Worm (Caenorhabditis elegans): ENCODE results near the gene rnp-1.
A peak's percentile ranks its signal among the peaks of the same experiment; 100 is the strongest.

Gene rnp-1

ce11 chrV:12208678-12209077 is 16.6 kb downstream of the rnp-1 start:
- peak; percentile 15 for TF ChIP-seq dve-1 (tag; optimal IDR thresholded peaks at IDR 0.05; ENCODE audit: insufficient read depth)
- no peak for TF ChIP-seq nhr-77 (tag; optimal IDR thresholded peaks at IDR 0.05)
- no peak for TF ChIP-seq set-16 (GFP tag; IDR thresholded peaks at IDR 0.05)
- TF ChIP-seq Y48G9A.11 (GFP tag; IDR thresholded peaks at IDR 0.05), result no peak
- TF ChIP-seq skn-1 (tag; optimal IDR thresholded peaks at IDR 0.05), result no peak
- TF ChIP-seq D1046.2 (GFP tag; IDR thresholded peaks at IDR 0.05), result no peak
- peak in 1 of 2 experiments; percentile 65 for TF ChIP-seq daf-16 (GFP tag; optimal IDR thresholded peaks at IDR 0.05)
- no peak for TF ChIP-seq daf-16 (tag; optimal IDR thresholded peaks at IDR 0.05)
- no peak for TF ChIP-seq lin-38 (GFP tag; IDR thresholded peaks at IDR 0.05)
- no peak for TF ChIP-seq dpl-1 (GFP tag; optimal IDR thresholded peaks at IDR 0.05)
- TF ChIP-seq unc-62 (GFP tag; optimal IDR thresholded peaks at IDR 0.05 in 1 of 2), result peak in 1 of 2 experiments; percentile 58
- TF ChIP-seq unc-62 (tag; optimal IDR thresholded peaks at IDR 0.05), result no peak
- TF ChIP-seq fkh-10 (GFP tag; optimal IDR thresholded peaks at IDR 0.05), result no peak
- TF ChIP-seq mxl-2 (GFP tag; conservative IDR thresholded peaks at IDR 0.05), result no peak
- TF ChIP-seq lin-1 (GFP tag; IDR thresholded peaks at IDR 0.05), result no peak
- TF ChIP-seq pqm-1 (tag; optimal IDR thresholded peaks at IDR 0.05), result peak; percentile 3
- TF ChIP-seq lin-29 (GFP tag; IDR thresholded peaks at IDR 0.05), result no peak
- TF ChIP-seq ztf-11 (tag; optimal IDR thresholded peaks at IDR 0.05), result no peak
- peak; percentile 87 for TF ChIP-seq dmd-6 (GFP tag; IDR thresholded peaks at IDR 0.05)
- no peak for TF ChIP-seq duxl-1 (tag; optimal IDR thresholded peaks at IDR 0.05; ENCODE audit: poor library complexity)
- no peak for TF ChIP-seq arid-1 (GFP tag; conservative IDR thresholded peaks at IDR 0.05)
- no peak for TF ChIP-seq daf-19 (GFP tag; conservative IDR thresholded peaks at IDR 0.05)
- TF ChIP-seq ctbp-1 (GFP tag; IDR thresholded peaks at IDR 0.05), result no peak
- no peak for TF ChIP-seq nhr-41 (GFP tag; IDR thresholded peaks at IDR 0.05)
- no peak for TF ChIP-seq rbr-2 (tag; optimal IDR thresholded peaks at IDR 0.05)

DNA sequence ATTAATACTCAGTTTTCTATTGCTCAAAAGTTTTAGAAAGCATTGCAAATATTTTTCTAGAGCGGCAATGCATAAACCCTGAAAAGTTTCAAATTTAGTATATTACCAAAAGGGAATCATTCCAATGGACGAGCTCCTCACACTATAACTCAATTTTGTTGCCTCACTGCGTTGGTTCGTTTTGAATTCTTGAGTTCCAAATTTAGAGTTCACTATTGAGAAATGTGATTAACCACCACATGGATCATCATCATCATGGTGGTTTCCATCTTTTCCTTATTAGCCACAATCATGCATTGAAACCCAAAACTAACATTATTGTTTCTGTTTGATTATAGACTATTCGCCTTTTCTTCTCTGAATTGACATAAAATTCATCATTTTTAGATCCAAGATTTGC is 17.9 kb downstream of the rnp-1 start:
- TF ChIP-seq ama-1 (optimal IDR thresholded peaks at IDR 0.05), result no peak
- TF ChIP-seq ces-1 (GFP tag; optimal IDR thresholded peaks at IDR 0.05), result peak; percentile 34

ce11 chrV:12211090-12211489 is 19.0 kb downstream of the rnp-1 start:
- TF ChIP-seq aha-1 (tag) (peak; percentile 78), lin-38 (GFP tag; IDR thresholded peaks at IDR 0.05) (no peak), dmd-6 (GFP tag; IDR thresholded peaks at IDR 0.05) (no peak), hif-1 (tag; optimal IDR thresholded peaks at IDR 0.05) (no peak), ces-1 (GFP tag; optimal IDR thresholded peaks at IDR 0.05) (peak; percentile 21), daf-8 (GFP tag; IDR thresholded peaks at IDR 0.05) (no peak), pqm-1 (tag; optimal IDR thresholded peaks at IDR 0.05) (no peak)

DNA sequence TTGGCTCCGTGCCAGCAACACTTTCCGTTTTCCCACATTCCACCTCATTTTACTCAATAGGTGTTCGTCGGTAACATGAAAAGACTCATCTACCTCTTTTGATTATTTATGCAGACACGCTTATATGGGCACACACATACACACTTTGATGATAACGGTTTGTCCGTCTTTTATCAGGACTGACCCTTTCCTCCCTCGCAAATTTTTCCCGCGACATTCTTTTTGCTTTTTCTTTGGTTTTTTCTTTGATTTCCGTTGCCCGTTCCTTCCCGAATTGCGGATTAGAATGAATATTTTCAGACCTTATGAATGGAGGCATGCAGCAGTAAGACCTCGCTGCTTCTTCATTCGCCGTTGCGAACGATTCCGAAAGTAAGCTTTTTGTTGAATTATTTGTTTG is 21.0 kb downstream of the rnp-1 start, which contains the start of gene vab-8:
vab-8 (plus strand) TSS at position 301 of the 400 bp plus-strand sequence.
- TF ChIP-seq dmd-6 (GFP tag; IDR thresholded peaks at IDR 0.05), result peak; percentile 39; the same call in 1 of the 2 replicates
- TF ChIP-seq nhr-25 (tag; optimal IDR thresholded peaks at IDR 0.05; ENCODE audit: borderline replicate concordance, insufficient read depth), result no peak
- TF ChIP-seq F26F4.8 (GFP tag; conservative IDR thresholded peaks at IDR 0.05), result no peak
- TF ChIP-seq ceh-62 (tag; optimal IDR thresholded peaks at IDR 0.05), result no peak
- TF ChIP-seq ceh-20 (GFP tag; IDR thresholded peaks at IDR 0.05), result no peak
- no peak for TF ChIP-seq fos-1 (tag; optimal IDR thresholded peaks at IDR 0.05)
- TF ChIP-seq Y105C5A.15 (GFP tag; IDR thresholded peaks at IDR 0.05), result no peak
- peak; percentile 46 for TF ChIP-seq nhr-28 (tag; optimal IDR thresholded peaks at IDR 0.05)
- no peak for TF ChIP-seq Y48G9A.11 (GFP tag; IDR thresholded peaks at IDR 0.05)
- no peak for TF ChIP-seq arid-1 (GFP tag; conservative IDR thresholded peaks at IDR 0.05)
- no peak for TF ChIP-seq egl-43 (GFP tag; IDR thresholded peaks at IDR 0.05)
- TF ChIP-seq nhr-11 (tag; optimal IDR thresholded peaks at IDR 0.05), result no peak
- no peak for TF ChIP-seq nhr-111 (GFP tag; optimal IDR thresholded peaks at IDR 0.05)
- TF ChIP-seq hlh-11 (tag; optimal IDR thresholded peaks at IDR 0.05), result peak; percentile 7
- TF ChIP-seq lir-3 (tag; optimal IDR thresholded peaks at IDR 0.05), result no peak
- TF ChIP-seq saeg-2 (GFP tag; IDR thresholded peaks at IDR 0.05), result no peak
- TF ChIP-seq mxl-2 (GFP tag; conservative IDR thresholded peaks at IDR 0.05), result no peak
- TF ChIP-seq ztf-7 (tag; optimal IDR thresholded peaks at IDR 0.05), result no peak
- TF ChIP-seq pqm-1 (tag; optimal IDR thresholded peaks at IDR 0.05), result peak; percentile 34
- TF ChIP-seq spr-3 (GFP tag; optimal IDR thresholded peaks at IDR 0.05), result no peak

Data from whole organism, L4 larva.